Worm (Caenorhabditis elegans) whole organism, L3 larva: ENCODE results near the gene srz-56.

Experiments
- R02D3.7 ChIP-seq: fragments of 150-350 bp; optimal IDR thresholded peaks from 2 replicates; lab custom pipeline; 2014; ENCODE audit warnings: missing biosample characterization, missing genetic modification characterization
- ZK546.5 ChIP-seq: sonication (generic microtip); optimal IDR thresholded peaks from 2 replicates; lab custom pipeline; 2017; ENCODE audit warnings: missing biosample characterization, missing genetic modification characterization
- aly-2 ChIP-seq: fragments of 150-350 bp; optimal IDR thresholded peaks from 2 replicates; lab custom pipeline; 2014; ENCODE audit warnings: missing biosample characterization, missing genetic modification characterization
- ama-1 ChIP-seq: fragments of 150-350 bp; optimal IDR thresholded peaks from 2 replicates; lab custom pipeline; 2018
- ceh-16 ChIP-seq: sonication (generic microtip); optimal IDR thresholded peaks from 2 replicates; lab custom pipeline; 2017; ENCODE audit warnings: missing biosample characterization, missing genetic modification characterization
- ceh-28 ChIP-seq: fragments of 150-350 bp; optimal IDR thresholded peaks from 2 replicates; lab custom pipeline; 2014; ENCODE audit warnings: missing biosample characterization, missing genetic modification reagents, missing genetic modification characterization
- ceh-82 ChIP-seq: fragments of 150-350 bp; optimal IDR thresholded peaks from 2 replicates; lab custom pipeline; 2014; ENCODE audit warnings: missing biosample characterization, missing genetic modification characterization
- ceh-9 ChIP-seq: sonication (generic microtip); optimal IDR thresholded peaks from 2 replicates; lab custom pipeline; 2018; ENCODE audit warnings: missing biosample characterization, missing genetic modification characterization
- elt-2 ChIP-seq: sonication (generic microtip); optimal IDR thresholded peaks from 2 replicates; lab custom pipeline; 2016; ENCODE audit warnings: missing genetic modification reagents, mild to moderate bottlenecking, missing genetic modification characterization, missing compliant biosample characterization
- elt-3 ChIP-seq, 3 experiments: fragments of 150-350 bp in 1 of 3; sonication (generic microtip) in 2 of 3; optimal IDR thresholded peaks; 2 replicates in 2 of 3; 4 replicates in 1 of 3; lab custom pipeline; 2014 to 2017; ENCODE audit warnings: missing biosample characterization in 3 of 3, missing genetic modification characterization in 3 of 3
- eor-1 ChIP-seq, 2 experiments: fragments of 150-350 bp; optimal IDR thresholded peaks; 2 replicates each; lab custom pipeline; 2014 to 2018; ENCODE audit warnings: missing biosample characterization in 2 of 2, missing genetic modification characterization in 2 of 2
- fkh-10 ChIP-seq: sonication (generic microtip); optimal IDR thresholded peaks from 2 replicates; lab custom pipeline; 2017; ENCODE audit warnings: missing biosample characterization, missing genetic modification reagents, missing genetic modification characterization
- fkh-2 ChIP-seq: fragments of 150-350 bp; optimal IDR thresholded peaks from 2 replicates; lab custom pipeline; 2014; ENCODE audit warnings: missing biosample characterization, missing genetic modification reagents, missing genetic modification characterization
- jun-1 ChIP-seq: fragments of 150-350 bp; optimal IDR thresholded peaks from 2 replicates; lab custom pipeline; 2014; ENCODE audit warnings: missing biosample characterization, missing genetic modification reagents, missing genetic modification characterization
- lin-15B ChIP-seq: fragments of 150-350 bp; optimal IDR thresholded peaks from 2 replicates; lab custom pipeline; 2014; ENCODE audit warnings: missing biosample characterization, missing genetic modification characterization
- lsy-12 ChIP-seq: sonication (generic microtip); optimal IDR thresholded peaks from 2 replicates; lab custom pipeline; 2016; ENCODE audit warnings: mild to moderate bottlenecking, missing genetic modification characterization, missing compliant biosample characterization
- mml-1 ChIP-seq: fragments of 150-350 bp; sonication (generic microtip); optimal IDR thresholded peaks from 3 replicates; lab custom pipeline; 2014; ENCODE audit warnings: missing biosample characterization, missing genetic modification characterization
- nfya-1 ChIP-seq: sonication (generic microtip); optimal IDR thresholded peaks from 2 replicates; lab custom pipeline; 2017; ENCODE audit warnings: missing genetic modification characterization, mild to moderate bottlenecking, missing compliant biosample characterization, antibody characterized with exemption, moderate library complexity; ENCODE audit not compliant: insufficient read depth
- nhr-11 ChIP-seq: fragments of 150-350 bp; optimal IDR thresholded peaks from 2 replicates; lab custom pipeline; 2014; ENCODE audit warnings: missing biosample characterization, missing genetic modification characterization
- nhr-12 ChIP-seq: fragments of 150-350 bp; optimal IDR thresholded peaks from 2 replicates; lab custom pipeline; 2014; ENCODE audit warnings: missing biosample characterization, missing genetic modification characterization
- nhr-237 ChIP-seq: fragments of 150-350 bp; optimal IDR thresholded peaks from 2 replicates; lab custom pipeline; 2014; ENCODE audit warnings: missing biosample characterization, missing genetic modification characterization
- nhr-28 ChIP-seq: fragments of 150-350 bp; optimal IDR thresholded peaks from 2 replicates; lab custom pipeline; 2014; ENCODE audit warnings: missing biosample characterization, missing genetic modification characterization
- nhr-43 ChIP-seq: sonication (generic microtip); optimal IDR thresholded peaks from 2 replicates; lab custom pipeline; 2016; ENCODE audit warnings: mild to moderate bottlenecking, missing genetic modification characterization, missing compliant biosample characterization; ENCODE audit not compliant: poor library complexity, severe bottlenecking
- nhr-67 ChIP-seq: fragments of 150-350 bp; optimal IDR thresholded peaks from 2 replicates; lab custom pipeline; 2014; ENCODE audit warnings: missing biosample characterization, missing genetic modification characterization
- nhr-76 ChIP-seq: fragments of 150-350 bp; sonication (generic microtip); optimal IDR thresholded peaks from 5 replicates; lab custom pipeline; 2014; ENCODE audit warnings: missing biosample characterization, missing genetic modification characterization
- nhr-77 ChIP-seq: fragments of 150-350 bp; optimal IDR thresholded peaks from 2 replicates; lab custom pipeline; 2014; ENCODE audit warnings: missing biosample characterization, missing genetic modification characterization
- pha-4 ChIP-seq: fragments of 150-350 bp; optimal IDR thresholded peaks from 2 replicates; lab custom pipeline; 2014; ENCODE audit warnings: missing biosample characterization, missing genetic modification reagents, missing genetic modification characterization
- pqm-1 ChIP-seq: fragments of 150-350 bp; optimal IDR thresholded peaks from 2 replicates; lab custom pipeline; 2017; ENCODE audit warnings: missing biosample characterization, missing genetic modification characterization, inconsistent platforms
- sea-2 ChIP-seq: fragments of 150-350 bp; sonication (generic microtip); optimal IDR thresholded peaks from 4 replicates; lab custom pipeline; 2014; ENCODE audit warnings: missing biosample characterization, missing genetic modification reagents, missing genetic modification characterization
- skn-1 ChIP-seq: fragments of 150-350 bp; optimal IDR thresholded peaks from 2 replicates; lab custom pipeline; 2014; ENCODE audit warnings: missing biosample characterization, missing genetic modification characterization
- snpc-4 ChIP-seq: fragments of 150-350 bp; optimal IDR thresholded peaks from 2 replicates; lab custom pipeline; 2014; ENCODE audit warnings: missing biosample characterization, missing genetic modification characterization
- unc-39 ChIP-seq: sonication (generic microtip); optimal IDR thresholded peaks from 4 replicates; lab custom pipeline; 2017; ENCODE audit warnings: missing biosample characterization, missing genetic modification characterization
- unc-62 ChIP-seq: fragments of 150-350 bp; sonication (generic microtip); optimal IDR thresholded peaks from 4 replicates; lab custom pipeline; 2014; ENCODE audit warnings: missing biosample characterization, missing genetic modification reagents, missing genetic modification characterization
- ztf-11 ChIP-seq: fragments of 150-350 bp; optimal IDR thresholded peaks from 2 replicates; lab custom pipeline; 2014; ENCODE audit warnings: missing biosample characterization, missing genetic modification characterization
- ztf-4 ChIP-seq: fragments of 150-350 bp; optimal IDR thresholded peaks from 2 replicates; lab custom pipeline; 2014; ENCODE audit warnings: missing biosample characterization, missing genetic modification characterization

The srz-56 gene

ce11 chrIII:2240471-2240870 is at the start of gene srz-56:
Gene srz-56 (plus strand): TSS chrIII:2240771.
- TF ChIP-seq nfya-1 (no peak), nhr-12 (no peak), unc-62 (GFP tag; lab: Kevin White, UChicago) (no peak), nhr-76 (tag; lab: Kevin White, UChicago) (no peak), mml-1 (tag; lab: Kevin White, UChicago) (no peak), pqm-1 (tag; lab: Kevin White, UChicago) (no peak), fkh-2 (tag; lab: Kevin White, UChicago) (no peak), nhr-77 (tag; lab: Kevin White, UChicago) (no peak), jun-1 (tag; lab: Kevin White, UChicago) (no peak), aly-2 (no peak)
- TF ChIP-seq, all 47 proteins: peak for 0

ce11 chrIII:2197706-2198105 is 42.9 kb upstream of the srz-56 start, which contains the start of gene C39B5.6:
Gene C39B5.6 (plus strand): TSS chrIII:2198006.
- no peak for TF ChIP-seq skn-1 (tag; lab: Kevin White, UChicago)
- no peak for TF ChIP-seq ztf-11 (tag; lab: Kevin White, UChicago)
- TF ChIP-seq nhr-12 = no peak
- TF ChIP-seq nhr-67 (tag; lab: Kevin White, UChicago) = no peak
- no peak for TF ChIP-seq aly-2
- TF ChIP-seq ceh-82 (tag; lab: Kevin White, UChicago) = no peak
- no peak for TF ChIP-seq nhr-11 (tag; lab: Kevin White, UChicago)
- TF ChIP-seq nfya-1 = no peak
- TF ChIP-seq ceh-9 = no peak
- TF ChIP-seq fkh-2 (tag; lab: Kevin White, UChicago) = no peak
- no peak for TF ChIP-seq sea-2 (GFP tag; lab: Kevin White, UChicago)
- TF ChIP-seq R02D3.7 (tag; lab: Kevin White, UChicago) = no peak
- no peak for TF ChIP-seq lsy-12 (tag; lab: Kevin White, UChicago)
- no peak for TF ChIP-seq pha-4
- no peak for TF ChIP-seq nhr-76 (tag; lab: Kevin White, UChicago)
- no peak for TF ChIP-seq ceh-16
- no peak for TF ChIP-seq elt-2 (tag; lab: Kevin White, UChicago)
- TF ChIP-seq, all 47 proteins: peak for 0

- no peak for TF ChIP-seq ceh-16
- TF ChIP-seq pha-4 = no peak
- no peak for TF ChIP-seq nhr-28 (tag; lab: Kevin White, UChicago)
- no peak for TF ChIP-seq nfya-1
- TF ChIP-seq R02D3.7 (tag; lab: Kevin White, UChicago) = no peak
- no peak for TF ChIP-seq elt-3 (tag; optimal IDR thresholded peaks at IDR 0.05; lab: Kevin White, UChicago)
- peak; percentile 89 for TF ChIP-seq ceh-28
Measured at ce11 chrIII:2205155-2205554, 35.4 kb upstream of the srz-56 start.

- no peak for TF ChIP-seq lsy-12 (tag; lab: Kevin White, UChicago)
- TF ChIP-seq skn-1 (tag; lab: Kevin White, UChicago) = no peak
- no peak for TF ChIP-seq nhr-12
- no peak for TF ChIP-seq nfya-1
- TF ChIP-seq eor-1 (tag; optimal IDR thresholded peaks at IDR 0.05; lab: Kevin White, UChicago) = no peak
- TF ChIP-seq ztf-4 = no peak
- no peak for TF ChIP-seq jun-1 (tag; lab: Kevin White, UChicago)
- no peak for TF ChIP-seq nhr-77 (tag; lab: Kevin White, UChicago)
Measured at ce11 chrIII:2207864-2208263, 32.7 kb upstream of the srz-56 start, which contains the start of gene C39B5.5. Gene C39B5.5 (plus strand): TSS chrIII:2208164.

ce11 chrIII:2210601-2211000 is 30.0 kb upstream of the srz-56 start:
- no peak for TF ChIP-seq unc-39 (tag; lab: Kevin White, UChicago)
- TF ChIP-seq ZK546.5 = no peak
- no peak for TF ChIP-seq skn-1 (tag; lab: Kevin White, UChicago)

- TF ChIP-seq elt-2 (tag; lab: Kevin White, UChicago) (peak; percentile 56), eor-1 (tag; optimal IDR thresholded peaks at IDR 0.05; lab: Kevin White, UChicago) (no peak)
Measured at ce11 chrIII:2211120-2211519, 29.5 kb upstream of the srz-56 start, which contains the start of gene C39B5.14. Gene C39B5.14 (plus strand): TSS chrIII:2211420.

- TF ChIP-seq ama-1 (lab: Kevin White, UChicago) = no peak
- no peak for TF ChIP-seq snpc-4 (tag; lab: Kevin White, UChicago)
- no peak for TF ChIP-seq lin-15B (tag; lab: Kevin White, UChicago)
- no peak for TF ChIP-seq nfya-1
- TF ChIP-seq elt-2 (tag; lab: Kevin White, UChicago) = peak; percentile 70
- no peak for TF ChIP-seq nhr-237 (tag; lab: Kevin White, UChicago)
- no peak for TF ChIP-seq fkh-10 (GFP tag; lab: Kevin White, UChicago)
- no peak for TF ChIP-seq unc-62 (GFP tag; lab: Kevin White, UChicago)
- peak; percentile 23 for TF ChIP-seq pqm-1 (tag; lab: Kevin White, UChicago)
- no peak for TF ChIP-seq nhr-43
- TF ChIP-seq unc-39 (tag; lab: Kevin White, UChicago) = no peak
- no peak for TF ChIP-seq ztf-4
Measured at ce11 chrIII:2212343-2212742, 28.2 kb upstream of the srz-56 start.
